Worm (Caenorhabditis elegans) whole organism, L1 larva: ENCODE measurements around the gene clec-70.
A peak's percentile ranks its signal among the peaks of the same experiment; 100 is the strongest.
"Not testable (repeated sequence)": the region's sequence is repeated elsewhere in the genome, so short reads cannot be mapped to it uniquely, and the experiment has no call there.

ENCODE experiments used
- C04F5.9 ChIP-seq: sonication (generic microtip); optimal IDR thresholded peaks from 2 replicates; lab custom pipeline; 2016; ENCODE audit warnings: missing genetic modification characterization, missing compliant biosample characterization
- C16A3.4 ChIP-seq: fragments of 150-350 bp; optimal IDR thresholded peaks from 2 replicates; lab custom pipeline; 2014; ENCODE audit warnings: missing biosample characterization, missing genetic modification characterization
- aly-2 ChIP-seq: fragments of 150-350 bp; optimal IDR thresholded peaks from 2 replicates; lab custom pipeline; 2014; ENCODE audit warnings: missing biosample characterization, missing genetic modification characterization
- blmp-1 ChIP-seq: fragments of 150-350 bp; optimal IDR thresholded peaks from 2 replicates; lab custom pipeline; 2014; ENCODE audit warnings: missing biosample characterization, missing genetic modification characterization
- ceh-63 ChIP-seq: fragments of 200-800 bp; sonication (Bioruptor generic); optimal IDR thresholded peaks from 2 replicates; lab custom pipeline; 2018; ENCODE audit warnings: mild to moderate bottlenecking, missing genetic modification characterization, missing compliant biosample characterization
- dpl-1 ChIP-seq, 3 experiments: fragments of 150-350 bp in 2 of 3; sonication (generic microtip) in 1 of 3; optimal IDR thresholded peaks; 2 replicates each; lab custom pipeline; 2014 to 2017; ENCODE audit warnings: missing biosample characterization in 3 of 3, missing genetic modification characterization in 3 of 3, missing genetic modification reagents in 3 of 3
- dsc-1 ChIP-seq: sonication (generic microtip); optimal IDR thresholded peaks from 2 replicates; lab custom pipeline; 2016; ENCODE audit warnings: mild to moderate bottlenecking, missing genetic modification characterization, missing compliant biosample characterization
- efl-1 ChIP-seq, 4 experiments: fragments of 150-350 bp; optimal IDR thresholded peaks in 3 of 4; peaks in 1 of 4; 1 replicate in 1 of 4; 2 replicates in 3 of 4; lab custom pipeline; 2014; ENCODE audit warnings: missing biosample characterization in 2 of 4, missing genetic modification characterization in 2 of 4, missing genetic modification reagents in 2 of 4
- efl-3 ChIP-seq: fragments of 200-800 bp; sonication (Bioruptor generic); optimal IDR thresholded peaks from 2 replicates; lab custom pipeline; 2018; ENCODE audit warnings: mild to moderate bottlenecking, missing genetic modification characterization, missing compliant biosample characterization
- egl-13 ChIP-seq: sonication (generic microtip); optimal IDR thresholded peaks from 2 replicates; lab custom pipeline; 2016; ENCODE audit warnings: missing genotype, missing genetic modification reagents, missing genetic modification characterization, missing compliant biosample characterization
- elt-2 ChIP-seq: sonication (generic microtip); optimal IDR thresholded peaks from 2 replicates; lab custom pipeline; 2016; ENCODE audit warnings: missing genetic modification characterization, mild to moderate bottlenecking, inconsistent platforms, missing compliant biosample characterization, missing genetic modification reagents
- ets-5 ChIP-seq: fragments of 200-800 bp; sonication (Bioruptor generic); IDR thresholded peaks from 2 replicates; pipeline ENCODE4 v1.3.6; 2022; ENCODE audit warnings: missing genetic modification characterization, missing compliant biosample characterization
- fkh-4 ChIP-seq: sonication (generic microtip); optimal IDR thresholded peaks from 2 replicates; lab custom pipeline; 2016; ENCODE audit warnings: missing compliant biosample characterization, missing genetic modification characterization, borderline replicate concordance
- hpl-2 ChIP-seq: fragments of 150-350 bp; optimal IDR thresholded peaks from 2 replicates; lab custom pipeline; 2014; ENCODE audit warnings: missing biosample characterization, missing genetic modification reagents, missing genetic modification characterization
- lin-14 ChIP-seq: fragments of 200-800 bp; sonication (Bioruptor generic); optimal IDR thresholded peaks from 2 replicates; lab custom pipeline; 2018; ENCODE audit warnings: mild to moderate bottlenecking, missing genetic modification characterization, moderate library complexity, missing compliant biosample characterization
- lin-39 ChIP-seq: fragments of 150-350 bp; optimal IDR thresholded peaks from 2 replicates; lab custom pipeline; 2014; ENCODE audit warnings: missing biosample characterization, missing genetic modification reagents, missing genetic modification characterization
- mdl-1 ChIP-seq, 2 experiments: fragments of 150-350 bp; optimal IDR thresholded peaks; 2 replicates each; lab custom pipeline; 2014 to 2017; ENCODE audit warnings: missing biosample characterization in 2 of 2, missing genetic modification characterization in 2 of 2, inconsistent platforms in 1 of 2
- nhr-28 ChIP-seq: fragments of 150-350 bp; optimal IDR thresholded peaks from 2 replicates; lab custom pipeline; 2014; ENCODE audit warnings: missing biosample characterization, missing genetic modification characterization
- nhr-47 ChIP-seq: sonication (generic microtip); optimal IDR thresholded peaks from 2 replicates; lab custom pipeline; 2016; ENCODE audit warnings: mild to moderate bottlenecking, missing genetic modification characterization, moderate library complexity, missing compliant biosample characterization
- pag-3 ChIP-seq: sonication (generic microtip); optimal IDR thresholded peaks from 2 replicates; lab custom pipeline; 2017; ENCODE audit warnings: missing genetic modification characterization, mild to moderate bottlenecking, missing compliant biosample characterization, antibody characterized with exemption, borderline replicate concordance; ENCODE audit not compliant: insufficient read depth
- pax-3 ChIP-seq: fragments of 200-800 bp; sonication (Bioruptor generic); optimal IDR thresholded peaks from 2 replicates; lab custom pipeline; 2018; ENCODE audit warnings: mild to moderate bottlenecking, missing genetic modification characterization, moderate library complexity, missing compliant biosample characterization
- snpc-4 ChIP-seq: fragments of 150-350 bp; optimal IDR thresholded peaks from 2 replicates; lab custom pipeline; 2014; ENCODE audit warnings: missing biosample characterization, missing genetic modification characterization
- sptf-1 ChIP-seq: fragments of 150-350 bp; optimal IDR thresholded peaks from 2 replicates; lab custom pipeline; 2014; ENCODE audit warnings: missing biosample characterization, missing genetic modification characterization
- sup-37 ChIP-seq: fragments of 200-800 bp; sonication (Bioruptor generic); optimal IDR thresholded peaks from 2 replicates; lab custom pipeline; 2018; ENCODE audit warnings: mild to moderate bottlenecking, missing genetic modification characterization, missing compliant biosample characterization
- tbx-2 ChIP-seq: sonication (generic microtip); optimal IDR thresholded peaks from 2 replicates; lab custom pipeline; 2016; ENCODE audit warnings: missing genetic modification characterization, missing compliant biosample characterization

Gene clec-70

ce11 chrIV:3932408-3932807 is at the start of gene clec-70:
TSS of gene clec-70 (plus strand) at chrIV:3932708.
- TF ChIP-seq efl-3 (GFP tag; lab: Kevin White, UChicago); aly-2 (tag; lab: Kevin White, UChicago); hpl-2: not testable (repeated sequence)

- no peak for TF ChIP-seq C16A3.4 (tag; lab: Kevin White, UChicago)
- no peak for TF ChIP-seq C04F5.9 (tag; lab: Kevin White, UChicago)
- TF ChIP-seq snpc-4 (tag; lab: Kevin White, UChicago) = no peak
- TF ChIP-seq nhr-28 (tag; lab: Kevin White, UChicago) = no peak
- no peak for TF ChIP-seq hpl-2
- TF ChIP-seq pag-3 (tag; lab: Kevin White, UChicago) = no peak
- TF ChIP-seq mdl-1 (tag; optimal IDR thresholded peaks at IDR 0.05; lab: Kevin White, UChicago) = no peak
- TF ChIP-seq ets-5 (GFP tag; lab: Robert Waterston, UW) = no peak
- TF ChIP-seq nhr-47 (tag; lab: Kevin White, UChicago) = no peak
- TF ChIP-seq egl-13 = no peak
- TF ChIP-seq, all 84 proteins: peak for 0
These were observed 47.1 kb upstream of the clec-70 start, which contains the start of gene oac-22 for ce11 chrIV:3885369-3885768. TSS of gene oac-22 (plus strand) at chrIV:3885669.

ce11 chrIV:3888963-3889362 is 43.5 kb upstream of the clec-70 start, which contains the start of gene oac-21:
TSS of gene oac-21 (plus strand) at chrIV:3889263.
- TF ChIP-seq tbx-2 (tag; lab: Kevin White, UChicago) (no peak), mdl-1 (tag; optimal IDR thresholded peaks at IDR 0.05; lab: Kevin White, UChicago) (no peak), elt-2 (tag; lab: Kevin White, UChicago) (no peak), ceh-63 (GFP tag; lab: Kevin White, UChicago) (no peak), C16A3.4 (tag; lab: Kevin White, UChicago) (no peak), pax-3 (tag; lab: Kevin White, UChicago) (no peak), nhr-28 (tag; lab: Kevin White, UChicago) (no peak), dpl-1 (GFP tag; optimal IDR thresholded peaks at IDR 0.05; lab: Kevin White, UChicago) (no peak), lin-14 (no peak)
- TF ChIP-seq, all 84 proteins: peak for 0

ce11 chrIV:3892027-3892426 is 40.5 kb upstream of the clec-70 start, which contains the start of gene F56D6.9:
TSS of gene F56D6.9 (plus strand) at chrIV:3892327.
- no peak for TF ChIP-seq sup-37 (GFP tag; lab: Kevin White, UChicago)
- TF ChIP-seq, all 84 proteins: peak for 0

- no peak for TF ChIP-seq efl-1 (optimal IDR thresholded peaks at IDR 0.05; lab: Kevin White, UChicago)
- peak in 1 of 2 experiments; percentile 67 for TF ChIP-seq efl-1 (GFP tag; optimal IDR thresholded peaks at IDR 0.05 in 1 of 2; lab: Kevin White, UChicago)
- TF ChIP-seq sptf-1 (tag; lab: Kevin White, UChicago) = no peak
- TF ChIP-seq blmp-1 (tag; lab: Kevin White, UChicago) = no peak
- peak; percentile 75 for TF ChIP-seq dsc-1 (tag; lab: Kevin White, UChicago)
- peak; percentile 45 for TF ChIP-seq fkh-4 (tag; lab: Kevin White, UChicago)
These were observed 38.5 kb upstream of the clec-70 start, which contains the start of gene F56D6.8 for ce11 chrIV:3894004-3894480. TSS of gene F56D6.8 (minus strand) at chrIV:3894430.

- peak; percentile 40 for TF ChIP-seq blmp-1 (tag; lab: Kevin White, UChicago)
- no peak for TF ChIP-seq lin-39 (tag; lab: Kevin White, UChicago)
These were observed 37.7 kb upstream of the clec-70 start, which contains the start of gene dct-8 for ce11 chrIV:3894770-3895169. TSS of gene dct-8 (plus strand) at chrIV:3895070.
